Fruit fly (Drosophila melanogaster) whole organism, embryonic: Measurements from ENCODE around the gene CG6067.

Experiments used
- Blimp-1 ChIP-seq: fragments of 200-800 bp; sonication (Bioruptor generic); optimal IDR thresholded peaks from 3 replicates; lab custom pipeline; 2018; ENCODE audit warnings: missing biosample characterization, missing genetic modification characterization, mild to moderate bottlenecking, moderate library complexity, missing genetic modification reagents
- CG11093 ChIP-seq: fragments of 200-800 bp; sonication (Bioruptor generic); IDR thresholded peaks from 3 replicates; pipeline ENCODE4 v1.3.6; 2022; ENCODE audit warnings: missing biosample characterization, missing genetic modification characterization
- CG12942 ChIP-seq: fragments of 200-800 bp; sonication (Bioruptor generic); optimal IDR thresholded peaks from 3 replicates; lab custom pipeline; 2016; ENCODE audit warnings: missing biosample characterization, missing genetic modification characterization
- CG14710 ChIP-seq: fragments of 200-800 bp; sonication (Bioruptor generic); optimal IDR thresholded peaks from 3 replicates; lab custom pipeline; 2019; ENCODE audit warnings: missing biosample characterization, mild to moderate bottlenecking, missing genetic modification characterization, moderate library complexity
- CG15011 ChIP-seq: fragments of 200-800 bp; sonication (Bioruptor generic); optimal IDR thresholded peaks from 3 replicates; lab custom pipeline; 2018; ENCODE audit warnings: missing biosample characterization, mild to moderate bottlenecking, missing genetic modification characterization
- CG15073 ChIP-seq: fragments of 200-800 bp; sonication (Bioruptor generic); optimal IDR thresholded peaks from 2 replicates; lab custom pipeline; 2016; ENCODE audit warnings: missing biosample characterization, missing genetic modification characterization
- CG15479 ChIP-seq: fragments of 200-800 bp; sonication (Bioruptor generic); optimal IDR thresholded peaks from 3 replicates; lab custom pipeline; 2019; ENCODE audit warnings: missing biosample characterization, mild to moderate bottlenecking, missing genetic modification characterization, moderate library complexity
- CG16813 ChIP-seq: fragments of 200-800 bp; sonication (Bioruptor generic); IDR thresholded peaks from 3 replicates; pipeline ENCODE4 v1.3.6; 2022; ENCODE audit warnings: missing biosample characterization, missing genetic modification characterization; ENCODE audit not compliant: partially characterized antibody
- CG17186 ChIP-seq: fragments of 200-800 bp; sonication (Bioruptor generic); optimal IDR thresholded peaks from 3 replicates; lab custom pipeline; 2017; ENCODE audit warnings: missing biosample characterization, missing genetic modification reagents, missing genetic modification characterization
- CG2875 ChIP-seq: fragments of 200-800 bp; sonication (Bioruptor generic); optimal IDR thresholded peaks from 2 replicates; lab custom pipeline; 2017; ENCODE audit warnings: missing biosample characterization, mild to moderate bottlenecking, missing genetic modification characterization, missing genetic modification reagents
- CG32772 ChIP-seq: fragments of 200-800 bp; sonication (Bioruptor generic); IDR thresholded peaks from 2 replicates; pipeline ENCODE4 v1.3.6; 2022; ENCODE audit warnings: missing biosample characterization, missing genetic modification characterization
- CG3281 ChIP-seq: fragments of 200-800 bp; sonication (Bioruptor generic); optimal IDR thresholded peaks from 3 replicates; lab custom pipeline; 2017; ENCODE audit warnings: missing biosample characterization, mild to moderate bottlenecking, missing genetic modification characterization
- CG4404 ChIP-seq: fragments of 200-800 bp; sonication (Bioruptor generic); IDR thresholded peaks from 2 replicates; pipeline ENCODE4 v1.3.6; 2022; ENCODE audit warnings: missing biosample characterization, missing genetic modification characterization
- CG6689 ChIP-seq: fragments of 200-800 bp; sonication (Bioruptor generic); IDR thresholded peaks from 2 replicates; pipeline ENCODE4 v1.3.6; 2022; ENCODE audit warnings: missing biosample characterization, missing genetic modification characterization
- CG7357 ChIP-seq: fragments of 200-800 bp; sonication (Bioruptor generic); IDR thresholded peaks from 3 replicates; pipeline ENCODE4 v1.3.6; 2022; ENCODE audit warnings: missing biosample characterization, missing genetic modification characterization
- CG7556 ChIP-seq: fragments of 200-800 bp; sonication (Bioruptor generic); optimal IDR thresholded peaks from 2 replicates; lab custom pipeline; 2017; ENCODE audit warnings: missing biosample characterization, mild to moderate bottlenecking, missing genetic modification characterization
- CG7928 ChIP-seq: fragments of 200-800 bp; sonication (Bioruptor generic); optimal IDR thresholded peaks from 2 replicates; lab custom pipeline; 2017; ENCODE audit warnings: missing biosample characterization, mild to moderate bottlenecking, missing genetic modification characterization
- CG7963 ChIP-seq: fragments of 200-800 bp; sonication (Bioruptor generic); IDR thresholded peaks from 3 replicates; pipeline ENCODE4 v1.3.6; 2022; ENCODE audit warnings: missing biosample characterization, missing genetic modification characterization; ENCODE audit not compliant: partially characterized antibody
- CG9797 ChIP-seq: fragments of 200-800 bp; sonication (Bioruptor generic); optimal IDR thresholded peaks from 3 replicates; lab custom pipeline; 2018; ENCODE audit warnings: missing biosample characterization, mild to moderate bottlenecking, missing genetic modification characterization
- Eip74EF ChIP-seq, 2 experiments: fragments of 200-800 bp in 1 of 2; fragments of >200 bp in 1 of 2; sonication (Bioruptor generic) in 1 of 2; optimal IDR thresholded peaks; 2 replicates each; lab custom pipeline; 2017 to 2019; ENCODE audit warnings: missing biosample characterization in 2 of 2, missing genetic modification characterization in 2 of 2, mild to moderate bottlenecking in 1 of 2, moderate library complexity in 1 of 2
- Elba2 ChIP-seq: fragments of 200-800 bp; sonication (Bioruptor generic); optimal IDR thresholded peaks from 3 replicates; lab custom pipeline; 2016; ENCODE audit warnings: missing biosample characterization, missing genetic modification characterization
- H2.0 ChIP-seq: fragments of 200-800 bp; sonication (Bioruptor generic); IDR thresholded peaks from 2 replicates; pipeline ENCODE4 v1.3.6; 2022; ENCODE audit warnings: missing biosample characterization, missing genetic modification characterization
- Hr39 ChIP-seq: fragments of >200 bp; optimal IDR thresholded peaks from 2 replicates; lab custom pipeline; 2017
- Jarid2 ChIP-seq: fragments of 200-800 bp; sonication (Bioruptor generic); optimal IDR thresholded peaks from 3 replicates; lab custom pipeline; 2017; ENCODE audit warnings: mild to moderate bottlenecking, missing biosample characterization, missing genetic modification reagents, missing genetic modification characterization
- Kr ChIP-seq: fragments of 200-800 bp; sonication (Bioruptor generic); optimal IDR thresholded peaks from 2 replicates; lab custom pipeline; 2017; ENCODE audit warnings: missing biosample characterization, mild to moderate bottlenecking, missing genetic modification characterization
- Lpt ChIP-seq: fragments of >200 bp; optimal IDR thresholded peaks from 2 replicates; lab custom pipeline; 2018; ENCODE audit warnings: missing biosample characterization, missing genetic modification characterization
- Mrtf ChIP-seq: fragments of 200-800 bp; sonication (Bioruptor generic); IDR thresholded peaks from 3 replicates; pipeline ENCODE4 v1.3.6; 2022; ENCODE audit warnings: missing biosample characterization, missing genetic modification characterization
- NK7.1 ChIP-seq: fragments of 200-800 bp; sonication (Bioruptor generic); optimal IDR thresholded peaks from 3 replicates; lab custom pipeline; 2016; ENCODE audit warnings: missing biosample characterization, missing genetic modification characterization
- Nf-YB ChIP-seq: fragments of 200-800 bp; sonication (Bioruptor generic); optimal IDR thresholded peaks from 3 replicates; lab custom pipeline; 2019; ENCODE audit warnings: missing biosample characterization, mild to moderate bottlenecking, missing genetic modification characterization, moderate library complexity
- Ssrp ChIP-seq: fragments of 200-800 bp; sonication (Bioruptor generic); optimal IDR thresholded peaks from 2 replicates; lab custom pipeline; 2018; ENCODE audit warnings: missing biosample characterization, mild to moderate bottlenecking, missing genetic modification characterization, moderate library complexity
- ara ChIP-seq: fragments of 200-800 bp; sonication (Bioruptor generic); IDR thresholded peaks from 2 replicates; pipeline ENCODE4 v1.3.6; 2022; ENCODE audit warnings: missing biosample characterization, missing genetic modification characterization
- chif ChIP-seq, 2 experiments: fragments of 200-800 bp; sonication (Bioruptor generic); optimal IDR thresholded peaks; 3 replicates each; lab custom pipeline; 2016; ENCODE audit warnings: missing biosample characterization in 2 of 2, missing genetic modification characterization in 2 of 2
- corto ChIP-seq: fragments of 200-800 bp; sonication (Bioruptor generic); optimal IDR thresholded peaks from 2 replicates; lab custom pipeline; 2016; ENCODE audit warnings: missing biosample characterization, mild to moderate bottlenecking, missing genetic modification characterization, moderate library complexity
- dmrt11E ChIP-seq: fragments of 200-800 bp; sonication (Bioruptor generic); optimal IDR thresholded peaks from 3 replicates; lab custom pipeline; 2018; ENCODE audit warnings: missing biosample characterization, mild to moderate bottlenecking, missing genetic modification characterization, moderate library complexity
- fd102C ChIP-seq: fragments of 200-800 bp; sonication (Bioruptor generic); optimal IDR thresholded peaks from 2 replicates; lab custom pipeline; 2018; ENCODE audit warnings: missing biosample characterization, mild to moderate bottlenecking, missing genetic modification characterization, moderate library complexity
- ftz-f1 ChIP-seq: fragments of 200-800 bp; sonication (Bioruptor generic); optimal IDR thresholded peaks from 2 replicates; lab custom pipeline; 2016; ENCODE audit warnings: missing biosample characterization, missing genetic modification characterization
- lab ChIP-seq: fragments of 200-800 bp; sonication (Bioruptor generic); optimal IDR thresholded peaks from 3 replicates; lab custom pipeline; 2017; ENCODE audit warnings: missing biosample characterization, missing genetic modification characterization, mild to moderate bottlenecking, moderate library complexity, missing genetic modification reagents
- mirr ChIP-seq: fragments of 200-800 bp; sonication (Bioruptor generic); optimal IDR thresholded peaks from 3 replicates; lab custom pipeline; 2018; ENCODE audit warnings: missing biosample characterization, mild to moderate bottlenecking, missing genetic modification characterization
- pan ChIP-seq, 4 experiments: fragments of >200 bp in 3 of 4; fragments of 200-800 bp in 1 of 4; sonication (Bioruptor generic) in 1 of 4; optimal IDR thresholded peaks in 3 of 4; IDR thresholded peaks in 1 of 4; 2 replicates each; pipeline versions ENCODE4 v1.3.6 to Lab custom; 2017 to 2022; ENCODE audit warnings: missing biosample characterization in 2 of 4, missing genetic modification characterization in 2 of 4, mixed read lengths in 1 of 4
- prd ChIP-seq, 3 experiments: fragments of >200 bp in 2 of 3; fragments of 200-800 bp in 1 of 3; sonication (Bioruptor generic) in 1 of 3; optimal IDR thresholded peaks in 2 of 3; IDR thresholded peaks in 1 of 3; 2 replicates in 2 of 3; 3 replicates in 1 of 3; pipeline versions ENCODE4 v1.3.6 to Lab custom; 2017 to 2022; ENCODE audit warnings: missing biosample characterization in 1 of 3, missing genetic modification characterization in 1 of 3
- rib ChIP-seq: fragments of 200-800 bp; sonication (Bioruptor generic); IDR thresholded peaks from 2 replicates; pipeline ENCODE4 v1.3.6; 2022; ENCODE audit warnings: missing biosample characterization, missing genetic modification characterization
- shn ChIP-seq: fragments of 200-800 bp; sonication (Bioruptor generic); optimal IDR thresholded peaks from 3 replicates; lab custom pipeline; 2016; ENCODE audit warnings: missing biosample characterization, missing genetic modification characterization
- sim ChIP-seq: fragments of 200-800 bp; sonication (Bioruptor generic); IDR thresholded peaks from 2 replicates; pipeline ENCODE4 v1.3.6; 2022; ENCODE audit warnings: missing biosample characterization, missing genetic modification characterization
- sna ChIP-seq: fragments of 200-800 bp; sonication (Bioruptor generic); IDR thresholded peaks from 2 replicates; pipeline ENCODE4 v1.3.6; 2022; ENCODE audit warnings: missing biosample characterization, missing genetic modification characterization; ENCODE audit not compliant: partially characterized antibody
- sr ChIP-seq: fragments of 200-800 bp; sonication (Bioruptor generic); IDR thresholded peaks from 3 replicates; pipeline ENCODE4 v1.3.6; 2022; ENCODE audit warnings: missing biosample characterization, missing genetic modification characterization
- stwl ChIP-seq: fragments of 200-800 bp; sonication (Bioruptor generic); optimal IDR thresholded peaks from 3 replicates; lab custom pipeline; 2018; ENCODE audit warnings: missing biosample characterization, mild to moderate bottlenecking, missing genetic modification characterization, moderate library complexity
- trh ChIP-seq: fragments of 200-800 bp; sonication (Bioruptor generic); optimal IDR thresholded peaks from 2 replicates; lab custom pipeline; 2016; ENCODE audit warnings: missing biosample characterization, missing genetic modification characterization
- vfl ChIP-seq: fragments of 200-800 bp; sonication (Bioruptor generic); optimal IDR thresholded peaks from 2 replicates; lab custom pipeline; 2016; ENCODE audit warnings: missing biosample characterization, missing genetic modification characterization
- zen ChIP-seq: fragments of 200-800 bp; sonication (Bioruptor generic); optimal IDR thresholded peaks from 3 replicates; lab custom pipeline; 2018; ENCODE audit warnings: missing biosample characterization, mild to moderate bottlenecking, missing genetic modification characterization, moderate library complexity

The CG6067 gene

DNA sequence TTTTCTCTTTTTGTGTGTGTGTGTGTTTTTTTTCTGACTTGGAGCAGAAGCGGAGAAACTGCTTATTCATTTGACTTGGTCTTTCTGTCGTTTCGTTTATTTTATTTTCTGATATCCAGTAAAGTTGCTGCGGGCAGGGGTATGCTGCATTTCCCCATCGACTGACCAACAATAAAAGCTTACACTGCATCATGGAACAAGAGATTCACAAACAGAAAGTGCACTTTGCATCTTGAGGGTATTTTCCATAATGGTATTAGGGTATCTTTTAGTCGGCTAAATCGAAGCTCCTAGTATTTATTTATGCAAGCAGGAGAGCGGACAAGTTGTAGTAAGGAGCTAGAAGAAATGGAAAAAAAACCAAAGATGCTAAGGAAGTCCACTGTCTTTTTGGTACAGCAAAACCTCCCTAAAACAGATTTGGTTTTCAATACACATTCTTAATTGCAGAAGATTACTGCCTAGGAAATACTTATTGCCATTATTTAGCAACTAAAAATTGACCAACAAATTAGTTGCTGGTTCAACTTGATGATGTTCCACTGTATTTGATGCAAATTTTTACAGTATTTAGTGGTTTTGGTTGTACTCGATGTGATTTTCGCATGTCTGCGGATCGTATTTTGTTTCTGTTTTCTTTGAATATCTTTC is 23.0 kb upstream of the CG6067 start (continued):
- no peak for TF ChIP-seq prd (optimal IDR thresholded peaks at IDR 0.05; lab: Kevin White, UChicago)
- peak; percentile 45; the same call in 1 of the 3 replicates for TF ChIP-seq prd (GFP tag; IDR thresholded peaks at IDR 0.05; lab: Robert Waterston, UW)
- TF ChIP-seq corto (GFP tag; lab: Kevin White, UChicago), result no peak
- no peak for TF ChIP-seq pan (optimal IDR thresholded peaks at IDR 0.05; lab: Kevin White, UChicago)
- no peak for TF ChIP-seq pan (GFP tag; optimal IDR thresholded peaks at IDR 0.05 in 1 of 2, IDR thresholded peaks at IDR 0.05 in 1 of 2)
- TF ChIP-seq rib (GFP tag; lab: Robert Waterston, UW), result no peak
- TF ChIP-seq H2.0 (GFP tag; lab: Robert Waterston, UW), result no peak
- TF ChIP-seq Nf-YB (GFP tag; lab: Kevin White, UChicago), result no peak
- TF ChIP-seq CG7963 (GFP tag; lab: Robert Waterston, UW), result no peak
- TF ChIP-seq Jarid2 (GFP tag; lab: Kevin White, UChicago), result no peak
- TF ChIP-seq CG11093 (GFP tag; lab: Robert Waterston, UW), result no peak
- no peak for TF ChIP-seq lab (GFP tag; lab: Kevin White, UChicago)
- TF ChIP-seq sr (GFP tag; lab: Robert Waterston, UW), result no peak
- no peak for TF ChIP-seq trh (GFP tag; lab: Kevin White, UChicago)
- no peak for TF ChIP-seq dmrt11E
- TF ChIP-seq sim (GFP tag; lab: Robert Waterston, UW), result no peak
- no peak for TF ChIP-seq CG32772 (GFP tag; lab: Robert Waterston, UW)
- no peak for TF ChIP-seq CG16813
- TF ChIP-seq CG12942 (GFP tag; lab: Kevin White, UChicago), result no peak
- TF ChIP-seq vfl (GFP tag; lab: Kevin White, UChicago), result no peak
- no peak for TF ChIP-seq sna (GFP tag; lab: Robert Waterston, UW)
- TF ChIP-seq Lpt, result no peak
- TF ChIP-seq CG7556, result no peak
- no peak for TF ChIP-seq Kr (GFP tag; lab: Kevin White, UChicago)
- no peak for TF ChIP-seq ara (GFP tag; lab: Robert Waterston, UW)
- no peak for TF ChIP-seq CG9797 (GFP tag; lab: Kevin White, UChicago)
- no peak for TF ChIP-seq stwl
- no peak for TF ChIP-seq CG15479 (GFP tag; lab: Kevin White, UChicago)
- TF ChIP-seq CG15011 (GFP tag; lab: Kevin White, UChicago), result no peak
- TF ChIP-seq mirr (GFP tag; lab: Kevin White, UChicago), result no peak
- TF ChIP-seq Blimp-1 (GFP tag; lab: Kevin White, UChicago), result no peak
- TF ChIP-seq CG14710, result no peak
- TF ChIP-seq Ssrp (tag; lab: Kevin White, UChicago), result peak; percentile 34
- TF ChIP-seq CG17186 (GFP tag; lab: Kevin White, UChicago), result no peak
- no peak for TF ChIP-seq CG7357 (GFP tag; lab: Robert Waterston, UW)
- TF ChIP-seq Mrtf (GFP tag; lab: Robert Waterston, UW), result no peak
- TF ChIP-seq CG6689 (GFP tag; lab: Robert Waterston, UW), result 0 out of 2 replicates have a peak, but pooled peaks have one; percentile 9
- no peak for TF ChIP-seq Eip74EF (GFP tag; optimal IDR thresholded peaks at IDR 0.05; lab: Kevin White, UChicago)
- TF ChIP-seq CG15073, result no peak
- TF ChIP-seq CG2875 (GFP tag; lab: Kevin White, UChicago), result no peak
- TF ChIP-seq CG3281, result no peak
- TF ChIP-seq NK7.1 (GFP tag; lab: Kevin White, UChicago), result no peak
- TF ChIP-seq shn (GFP tag; lab: Kevin White, UChicago), result no peak
- TF ChIP-seq zen (tag; lab: Kevin White, UChicago), result no peak
- no peak for TF ChIP-seq CG7928
- TF ChIP-seq ftz-f1 (GFP tag; lab: Kevin White, UChicago), result no peak
- no peak for TF ChIP-seq fd102C (GFP tag; lab: Kevin White, UChicago)
- no peak for TF ChIP-seq CG4404 (GFP tag; lab: Robert Waterston, UW)
- TF ChIP-seq Hr39 (lab: Kevin White, UChicago), result no peak
- TF ChIP-seq Elba2, result no peak
- peak in 1 of 2 experiments; percentile 15 for TF ChIP-seq chif (GFP tag; optimal IDR thresholded peaks at IDR 0.05; lab: Kevin White, UChicago)
